Worm (Caenorhabditis elegans): ENCODE results near the gene Y75B8A.13.

The Y75B8A.13 gene

ce11 chrIII:12215596-12215995 is at the start of gene Y75B8A.13:
TSS of gene Y75B8A.13 (minus strand) at chrIII:12215696.
- no peak for TF ChIP-seq dmd-8 (GFP tag; IDR thresholded peaks at IDR 0.05)
- no peak for TF ChIP-seq aly-2 (tag; optimal IDR thresholded peaks at IDR 0.05)
- no peak for TF ChIP-seq nhr-42 (GFP tag; IDR thresholded peaks at IDR 0.05)
- TF ChIP-seq spr-3 (GFP tag; optimal IDR thresholded peaks at IDR 0.05): no peak
- TF ChIP-seq F26F4.8 (GFP tag; conservative IDR thresholded peaks at IDR 0.05): no peak
- no peak for TF ChIP-seq php-3 (GFP tag; IDR thresholded peaks at IDR 0.05)

- TF ChIP-seq aha-1 (tag): peak; percentile 1
- TF ChIP-seq hlh-30 (tag; optimal IDR thresholded peaks at IDR 0.05; ENCODE audit: insufficient read depth): no peak
- peak in 1 of 2 experiments; percentile 93 for TF ChIP-seq unc-62 (GFP tag; optimal IDR thresholded peaks at IDR 0.05 in 1 of 2)
- no peak for TF ChIP-seq unc-62 (tag; optimal IDR thresholded peaks at IDR 0.05)
- TF ChIP-seq hmg-1.1 (GFP tag; IDR thresholded peaks at IDR 0.05): no peak
- TF ChIP-seq mes-2 (tag; optimal IDR thresholded peaks at IDR 0.05; ENCODE audit: poor library complexity, severe bottlenecking): no peak
- no peak for TF ChIP-seq vab-7 (GFP tag; IDR thresholded peaks at IDR 0.05)
- no peak for TF ChIP-seq ceh-28 (tag; optimal IDR thresholded peaks at IDR 0.05)
These were observed 44.9 kb upstream of the Y75B8A.13 start for ce11 chrIII:12260413-12260812.

ce11 chrIII:12259793-12260192 is 44.3 kb upstream of the Y75B8A.13 start:
- no peak for TF ChIP-seq zag-1 (tag; optimal IDR thresholded peaks at IDR 0.05)
- peak; percentile 56 for TF ChIP-seq set-16 (GFP tag; IDR thresholded peaks at IDR 0.05)
- TF ChIP-seq D1046.2 (GFP tag; IDR thresholded peaks at IDR 0.05): no peak
- no peak for TF ChIP-seq tag-97 (GFP tag; IDR thresholded peaks at IDR 0.05)
- TF ChIP-seq hlh-30 (tag; optimal IDR thresholded peaks at IDR 0.05; ENCODE audit: insufficient read depth): no peak
- 0 out of 2 replicates have a peak, but pooled peaks have one; percentile 5 for TF ChIP-seq F26F4.8 (GFP tag; conservative IDR thresholded peaks at IDR 0.05)

- no peak for TF ChIP-seq lin-29 (GFP tag; IDR thresholded peaks at IDR 0.05)
- TF ChIP-seq aha-1 (tag): peak; percentile 91
These were observed 37.8 kb upstream of the Y75B8A.13 start for ce11 chrIII:12253342-12253741.

ce11 chrIII:12251178-12251577 is 35.7 kb upstream of the Y75B8A.13 start:
- peak; percentile 12; the same call in 1 of the 2 replicates for TF ChIP-seq pha-4 (GFP tag; IDR thresholded peaks at IDR 0.05)
- no peak for TF ChIP-seq pha-4 (tag; optimal IDR thresholded peaks at IDR 0.05)
- TF ChIP-seq tra-1 (GFP tag; IDR thresholded peaks at IDR 0.05): no peak

ce11 chrIII:12250114-12250792 is 34.8 kb upstream of the Y75B8A.13 start, which contains the start of the genes tim-1 and Y75B8A.23:
TSS of gene tim-1 (minus strand) at chrIII:12250164.
TSS of gene Y75B8A.23 (plus strand) at chrIII:12250660.
- TF ChIP-seq mdl-1 (tag; optimal IDR thresholded peaks at IDR 0.05) (peak; percentile 49 to 73), zip-11 (GFP tag; IDR thresholded peaks at IDR 0.05) (no peak), snpc-4 (tag; optimal IDR thresholded peaks at IDR 0.05) (peak; percentile 99), ztf-7 (tag; optimal IDR thresholded peaks at IDR 0.05) (peak; percentile 87), daf-12 (tag; optimal IDR thresholded peaks at IDR 0.05) (no peak), php-3 (GFP tag; IDR thresholded peaks at IDR 0.05) (peak; percentile 50; the same call in 1 of the 2 replicates), ZK546.5 (tag; optimal IDR thresholded peaks at IDR 0.05) (peak; percentile 19 to 36), lin-38 (GFP tag; IDR thresholded peaks at IDR 0.05) (peak; percentile 93), nhr-25 (tag; optimal IDR thresholded peaks at IDR 0.05; ENCODE audit: borderline replicate concordance, insufficient read depth) (peak; percentile 68), F10B5.3 (tag; optimal IDR thresholded peaks at IDR 0.05) (peak; percentile 66), zag-1 (tag; optimal IDR thresholded peaks at IDR 0.05) (no peak), fkh-10 (GFP tag; optimal IDR thresholded peaks at IDR 0.05) (peak; percentile 32), nhr-111 (GFP tag; optimal IDR thresholded peaks at IDR 0.05) (no peak), mxl-3 (GFP tag; optimal IDR thresholded peaks at IDR 0.05) (no peak), egl-43 (GFP tag; IDR thresholded peaks at IDR 0.05) (peak; percentile 80), sdz-12 (GFP tag; optimal IDR thresholded peaks at IDR 0.05) (peak; percentile 79), nhr-48 (tag; optimal IDR thresholded peaks at IDR 0.05) (peak; percentile 74), mep-1 (tag; optimal IDR thresholded peaks at IDR 0.05) (peak; percentile 98), T20F7.1 (GFP tag; optimal IDR thresholded peaks at IDR 0.05) (no peak), hlh-30 (tag; optimal IDR thresholded peaks at IDR 0.05; ENCODE audit: insufficient read depth) (peak; percentile 92), gei-8 (GFP tag; optimal IDR thresholded peaks at IDR 0.05) (peak; percentile 60), dmd-9 (GFP tag; IDR thresholded peaks at IDR 0.05) (peak; percentile 90)

Measured in whole organism, L4 larva.